Fruit fly (Drosophila melanogaster) whole organism, prepupa: ENCODE results near the gene Nhe2.

ENCODE experiments used
- Blimp-1 ChIP-seq: fragments of 200-800 bp; sonication (Bioruptor generic); optimal IDR thresholded peaks from 3 replicates; lab custom pipeline; 2017; ENCODE audit warnings: missing biosample characterization, missing genetic modification characterization, mild to moderate bottlenecking, moderate library complexity, missing genetic modification reagents
- CG10631 ChIP-seq: fragments of 200-800 bp; sonication (Bioruptor generic); optimal IDR thresholded peaks from 2 replicates; lab custom pipeline; 2016; ENCODE audit warnings: missing biosample characterization, missing genetic modification characterization
- CG10669 ChIP-seq: fragments of 200-800 bp; sonication (Bioruptor generic); optimal IDR thresholded peaks from 3 replicates; lab custom pipeline; 2018; ENCODE audit warnings: missing biosample characterization, mild to moderate bottlenecking, missing genetic modification characterization, moderate library complexity
- CG11762 ChIP-seq: fragments of 200-800 bp; sonication (Bioruptor generic); optimal IDR thresholded peaks from 3 replicates; lab custom pipeline; 2016; ENCODE audit warnings: missing biosample characterization, missing genetic modification characterization; ENCODE audit not compliant: insufficient read depth
- CG16779 ChIP-seq: fragments of 200-800 bp; sonication (Bioruptor generic); optimal IDR thresholded peaks from 3 replicates; lab custom pipeline; 2017; ENCODE audit warnings: missing biosample characterization, mild to moderate bottlenecking, missing genetic modification characterization
- CG31627 ChIP-seq: fragments of 200-800 bp; sonication (Bioruptor generic); optimal IDR thresholded peaks from 3 replicates; lab custom pipeline; 2016; ENCODE audit warnings: missing biosample characterization, missing genetic modification characterization
- CG34406 ChIP-seq: fragments of 200-800 bp; sonication (Bioruptor generic); optimal IDR thresholded peaks from 3 replicates; lab custom pipeline; 2016; ENCODE audit warnings: missing biosample characterization, missing genetic modification characterization
- CG6163 ChIP-seq: fragments of 200-800 bp; sonication (Bioruptor generic); IDR thresholded peaks from 3 replicates; pipeline ENCODE4 v1.3.6; 2022; ENCODE audit warnings: missing biosample characterization, missing genetic modification characterization
- CG6808 ChIP-seq: fragments of 200-800 bp; sonication (Bioruptor generic); optimal IDR thresholded peaks from 3 replicates; lab custom pipeline; 2017; ENCODE audit warnings: missing biosample characterization, missing genetic modification characterization, mild to moderate bottlenecking, moderate library complexity, missing genetic modification reagents
- CG8119 ChIP-seq: fragments of 200-800 bp; sonication (Bioruptor generic); IDR thresholded peaks from 3 replicates; pipeline ENCODE4 v1.3.6; 2022; ENCODE audit warnings: missing biosample characterization, missing genetic modification characterization
- Eip75B ChIP-seq: fragments of 200-800 bp; sonication (Bioruptor generic); optimal IDR thresholded peaks from 3 replicates; lab custom pipeline; 2016; ENCODE audit warnings: missing biosample characterization, missing genetic modification characterization
- Eip78C ChIP-seq: fragments of 200-800 bp; sonication (Bioruptor generic); peaks from one replicate; lab custom pipeline; 2016; ENCODE audit warnings: missing biosample characterization, missing genetic modification characterization
- Eip93F ChIP-seq: fragments of 200-800 bp; sonication (Bioruptor generic); optimal IDR thresholded peaks from 2 replicates; lab custom pipeline; 2016; ENCODE audit warnings: missing biosample characterization, mild to moderate bottlenecking, missing genetic modification characterization
- Gug ChIP-seq: fragments of 200-800 bp; sonication (Bioruptor generic); IDR thresholded peaks from 2 replicates; pipeline ENCODE4 v1.3.6; 2022; ENCODE audit warnings: missing biosample characterization, missing genetic modification characterization
- Met ChIP-seq: fragments of 200-800 bp; sonication (Bioruptor generic); optimal IDR thresholded peaks from 3 replicates; lab custom pipeline; 2016; ENCODE audit warnings: missing biosample characterization, missing genetic modification characterization
- achi ChIP-seq: fragments of 200-800 bp; sonication (Bioruptor generic); optimal IDR thresholded peaks from 3 replicates; lab custom pipeline; 2016; ENCODE audit warnings: missing biosample characterization, missing genetic modification characterization
- acj6 ChIP-seq: fragments of 200-800 bp; sonication (Bioruptor generic); optimal IDR thresholded peaks from 3 replicates; lab custom pipeline; 2016; ENCODE audit warnings: missing biosample characterization, missing genetic modification characterization
- cyc ChIP-seq: fragments of 200-800 bp; sonication (Bioruptor generic); optimal IDR thresholded peaks from 3 replicates; lab custom pipeline; 2016; ENCODE audit warnings: missing biosample characterization, missing genetic modification characterization
- eg ChIP-seq: fragments of 200-800 bp; sonication (Bioruptor generic); IDR thresholded peaks from 3 replicates; pipeline ENCODE4 v1.3.6; 2022; ENCODE audit warnings: missing biosample characterization, missing genetic modification characterization
- esn ChIP-seq: fragments of 200-800 bp; sonication (Bioruptor generic); optimal IDR thresholded peaks from 2 replicates; lab custom pipeline; 2016; ENCODE audit warnings: missing biosample characterization, mild to moderate bottlenecking, missing genetic modification characterization, moderate library complexity
- fkh ChIP-seq: fragments of 200-800 bp; sonication (Bioruptor generic); optimal IDR thresholded peaks from 3 replicates; lab custom pipeline; 2017; ENCODE audit warnings: missing biosample characterization, mild to moderate bottlenecking, missing genetic modification characterization, moderate library complexity
- salr ChIP-seq, 2 experiments: fragments of 200-800 bp; sonication (Bioruptor generic); optimal IDR thresholded peaks; 3 replicates each; lab custom pipeline; 2016 to 2018; ENCODE audit warnings: missing biosample characterization in 2 of 2, missing genetic modification characterization in 2 of 2, mild to moderate bottlenecking in 1 of 2
- spab ChIP-seq: fragments of 200-800 bp; sonication (Bioruptor generic); optimal IDR thresholded peaks from 2 replicates; lab custom pipeline; 2017; ENCODE audit warnings: missing biosample characterization, mild to moderate bottlenecking, missing genetic modification characterization, missing genetic modification reagents
- svp ChIP-seq: fragments of 200-800 bp; sonication (Bioruptor generic); peaks from one replicate; lab custom pipeline; 2016; ENCODE audit warnings: missing biosample characterization, missing genetic modification characterization
- vri ChIP-seq: fragments of 200-800 bp; sonication (Bioruptor generic); optimal IDR thresholded peaks from 3 replicates; lab custom pipeline; 2016; ENCODE audit warnings: missing biosample characterization, mild to moderate bottlenecking, missing genetic modification characterization

The Nhe2 gene

dm6 chr2L:21075105-21075504 is 29.3 kb upstream of the Nhe2 start, which contains the start of gene tadr:
tadr (plus strand) TSS chr2L:21075405.
- no peak for TF ChIP-seq CG10669 (GFP tag; lab: Kevin White, UChicago)
- TF ChIP-seq CG6163 (GFP tag; lab: Robert Waterston, UW) = 0 out of 3 replicates have a peak, but pooled peaks have one; percentile 18

DNA sequence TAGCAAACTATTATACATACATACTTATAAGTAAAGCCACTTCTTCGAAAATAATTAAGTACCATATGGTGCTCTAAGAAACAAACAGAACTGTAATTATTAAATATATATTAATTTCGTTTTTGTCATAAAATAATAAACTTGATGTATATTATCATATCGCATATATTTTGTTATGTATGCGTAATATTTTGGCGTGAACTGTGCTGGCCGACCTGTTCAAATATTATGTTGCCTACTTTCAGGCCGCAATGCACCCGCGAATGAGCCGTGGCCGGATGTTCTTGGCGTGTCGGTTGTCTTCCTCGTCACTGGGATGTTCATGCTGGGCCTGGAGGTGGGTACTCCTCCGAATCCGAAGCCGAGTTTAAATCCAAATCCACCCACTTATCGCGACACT is 26.5 kb upstream of the Nhe2 start:
- TF ChIP-seq svp (GFP tag; lab: Kevin White, UChicago) (peak; percentile 44), cyc (GFP tag; lab: Kevin White, UChicago) (no peak), Blimp-1 (GFP tag; lab: Kevin White, UChicago) (no peak)

DNA sequence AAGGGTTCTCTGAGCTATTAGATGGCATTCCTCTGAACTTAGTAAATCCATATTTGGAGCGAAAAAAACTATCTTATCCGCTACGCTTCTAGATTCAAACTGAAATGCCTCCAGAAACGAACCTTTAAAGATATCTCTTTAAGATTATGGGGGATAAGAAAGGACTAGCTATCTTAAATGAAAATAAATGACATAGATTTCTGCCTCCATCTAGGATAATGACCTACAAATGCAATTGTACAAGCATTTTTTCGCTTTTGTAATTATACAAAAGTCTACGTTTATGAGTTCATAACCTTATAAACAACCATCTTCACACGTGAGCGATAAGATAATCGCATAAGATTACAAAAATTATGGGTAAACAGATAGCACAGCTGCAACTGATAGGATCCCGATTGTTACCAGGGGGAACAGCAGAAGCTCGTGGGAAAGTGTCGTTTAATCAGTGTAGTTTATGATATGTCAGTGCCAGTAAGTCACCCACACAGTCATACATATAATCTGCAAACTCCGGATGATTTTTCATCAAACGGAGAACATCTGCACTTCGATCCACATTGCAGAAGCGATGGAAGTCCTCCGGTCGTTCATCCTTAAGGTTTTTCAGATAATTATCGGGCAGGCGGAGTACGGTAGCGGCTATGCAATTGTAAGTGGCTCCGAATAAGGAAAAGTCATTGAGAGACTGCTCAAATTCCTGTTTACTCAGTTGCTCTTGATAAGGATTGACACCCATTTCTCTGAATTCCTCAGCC is 21.7 kb upstream of the Nhe2 start, which contains the start of gene CG33511:
Gene CG33511, minus strand, starts transcription at position 51 of the 758 bp plus-strand sequence.
- no peak for TF ChIP-seq Met (GFP tag; lab: Kevin White, UChicago)
- TF ChIP-seq acj6 (GFP tag; lab: Kevin White, UChicago) = no peak
- peak; percentile 43 for TF ChIP-seq vri (GFP tag; lab: Kevin White, UChicago)
- TF ChIP-seq CG10669 (GFP tag; lab: Kevin White, UChicago) = no peak
- peak; percentile 88 for TF ChIP-seq svp (GFP tag; lab: Kevin White, UChicago)
- no peak for TF ChIP-seq achi (GFP tag; lab: Kevin White, UChicago)
- TF ChIP-seq Eip75B (GFP tag; lab: Kevin White, UChicago) = no peak
- no peak for TF ChIP-seq cyc (GFP tag; lab: Kevin White, UChicago)
- no peak for TF ChIP-seq spab (GFP tag; lab: Kevin White, UChicago)
- no peak for TF ChIP-seq CG6163 (GFP tag; lab: Robert Waterston, UW)
- TF ChIP-seq fkh (GFP tag; lab: Kevin White, UChicago) = peak; percentile 16
- TF ChIP-seq Eip78C = no peak
- no peak for TF ChIP-seq CG16779 (tag; lab: Kevin White, UChicago)
- no peak for TF ChIP-seq eg

DNA sequence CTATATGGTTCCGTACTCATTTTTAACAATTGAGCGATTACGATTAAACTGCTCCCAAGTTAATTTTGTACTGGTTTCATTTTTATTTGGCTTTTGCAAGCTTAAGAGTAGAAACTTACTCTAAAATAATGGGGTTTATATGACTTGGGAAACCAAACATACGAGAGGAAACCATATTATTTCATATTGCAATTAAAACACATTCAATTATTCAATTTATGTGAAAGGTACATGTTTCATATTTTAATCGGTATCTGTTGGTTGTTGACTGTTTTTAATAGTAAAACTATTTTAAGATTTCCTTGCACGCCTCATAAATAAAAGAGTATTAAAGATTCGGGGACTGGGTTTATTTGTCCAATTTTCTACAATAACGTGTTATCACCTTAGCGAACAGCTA is 20.1 kb upstream of the Nhe2 start, which contains the start of gene CG33510:
Gene CG33510, minus strand, starts transcription at position 59 of the 400 bp plus-strand sequence.
- TF ChIP-seq salr (GFP tag; optimal IDR thresholded peaks at IDR 0.05; lab: Kevin White, UChicago) (no peak), fkh (GFP tag; lab: Kevin White, UChicago) (no peak), CG6163 (GFP tag; lab: Robert Waterston, UW) (no peak), Gug (GFP tag; lab: Robert Waterston, UW) (no peak), Eip75B (GFP tag; lab: Kevin White, UChicago) (no peak), eg (no peak), CG8119 (no peak)
- TF ChIP-seq, all 60 proteins: peak for 0

- TF ChIP-seq CG10669 (GFP tag; lab: Kevin White, UChicago) (no peak), CG11762 (GFP tag; lab: Kevin White, UChicago) (no peak), spab (GFP tag; lab: Kevin White, UChicago) (no peak), Eip93F (GFP tag; lab: Kevin White, UChicago) (no peak), CG34406 (GFP tag; lab: Kevin White, UChicago) (no peak)
These were observed 18.0 kb upstream of the Nhe2 start, which contains the start of gene CG33509 for dm6 chr2L:21086406-21086805. CG33509 (minus strand) TSS chr2L:21086506.

- TF ChIP-seq esn (GFP tag; lab: Kevin White, UChicago) (no peak), acj6 (GFP tag; lab: Kevin White, UChicago) (no peak), CG31627 (no peak), CG6808 (GFP tag; lab: Kevin White, UChicago) (no peak), fkh (GFP tag; lab: Kevin White, UChicago) (no peak), CG10631 (GFP tag; lab: Kevin White, UChicago) (no peak)
These were observed 15.7 kb upstream of the Nhe2 start, which contains the start of gene ppk13 for dm6 chr2L:21088651-21089050. ppk13 (minus strand) TSS chr2L:21088751.

dm6 chr2L:21089075-21089474 is 15.3 kb upstream of the Nhe2 start, which contains the start of gene CG9259:
CG9259 (plus strand) TSS chr2L:21089375.
- no peak for TF ChIP-seq Eip93F (GFP tag; lab: Kevin White, UChicago)
